Worm (Caenorhabditis elegans) whole organism, L1 larva: ENCODE measurements around the gene ZK1320.7.

Experiments
- C04F5.9 ChIP-seq: sonication (generic microtip); optimal IDR thresholded peaks from 2 replicates; lab custom pipeline; 2016; ENCODE audit warnings: missing genetic modification characterization, missing compliant biosample characterization
- Y116A8C.19 ChIP-seq: sonication (generic microtip); optimal IDR thresholded peaks from 2 replicates; lab custom pipeline; 2016; ENCODE audit warnings: missing compliant biosample characterization, missing genetic modification characterization, borderline replicate concordance
- aly-2 ChIP-seq: fragments of 150-350 bp; optimal IDR thresholded peaks from 2 replicates; lab custom pipeline; 2014; ENCODE audit warnings: missing biosample characterization, missing genetic modification characterization
- ceh-63 ChIP-seq: fragments of 200-800 bp; sonication (Bioruptor generic); optimal IDR thresholded peaks from 2 replicates; lab custom pipeline; 2018; ENCODE audit warnings: mild to moderate bottlenecking, missing genetic modification characterization, missing compliant biosample characterization
- ceh-82 ChIP-seq, 3 experiments: fragments of 150-350 bp in 1 of 3; sonication (generic microtip) in 2 of 3; optimal IDR thresholded peaks; 2 replicates each; lab custom pipeline; 2014 to 2017; ENCODE audit warnings: missing biosample characterization in 3 of 3, missing genetic modification characterization in 3 of 3
- ceh-90 ChIP-seq: sonication (generic microtip); optimal IDR thresholded peaks from 2 replicates; lab custom pipeline; 2016; ENCODE audit warnings: missing genetic modification characterization, missing compliant biosample characterization
- ces-1 ChIP-seq: fragments of 150-350 bp; optimal IDR thresholded peaks from 2 replicates; lab custom pipeline; 2014; ENCODE audit warnings: missing biosample characterization, missing genetic modification reagents, missing genetic modification characterization
- dpl-1 ChIP-seq, 3 experiments: fragments of 150-350 bp in 2 of 3; sonication (generic microtip) in 1 of 3; optimal IDR thresholded peaks; 2 replicates each; lab custom pipeline; 2014 to 2017; ENCODE audit warnings: missing biosample characterization in 3 of 3, missing genetic modification characterization in 3 of 3, missing genetic modification reagents in 3 of 3
- dsc-1 ChIP-seq: sonication (generic microtip); optimal IDR thresholded peaks from 2 replicates; lab custom pipeline; 2016; ENCODE audit warnings: mild to moderate bottlenecking, missing genetic modification characterization, missing compliant biosample characterization
- efl-1 ChIP-seq, 4 experiments: fragments of 150-350 bp; optimal IDR thresholded peaks in 3 of 4; peaks in 1 of 4; 1 replicate in 1 of 4; 2 replicates in 3 of 4; lab custom pipeline; 2014; ENCODE audit warnings: missing biosample characterization in 2 of 4, missing genetic modification characterization in 2 of 4, missing genetic modification reagents in 2 of 4
- efl-3 ChIP-seq: fragments of 200-800 bp; sonication (Bioruptor generic); optimal IDR thresholded peaks from 2 replicates; lab custom pipeline; 2018; ENCODE audit warnings: mild to moderate bottlenecking, missing genetic modification characterization, missing compliant biosample characterization
- egl-13 ChIP-seq: sonication (generic microtip); optimal IDR thresholded peaks from 2 replicates; lab custom pipeline; 2016; ENCODE audit warnings: missing genotype, missing genetic modification reagents, missing genetic modification characterization, missing compliant biosample characterization
- elt-2 ChIP-seq: sonication (generic microtip); optimal IDR thresholded peaks from 2 replicates; lab custom pipeline; 2016; ENCODE audit warnings: missing genetic modification characterization, mild to moderate bottlenecking, inconsistent platforms, missing compliant biosample characterization, missing genetic modification reagents
- elt-3 ChIP-seq, 6 experiments: fragments of 150-350 bp in 1 of 6; sonication (generic microtip); optimal IDR thresholded peaks; 2 replicates each; lab custom pipeline; 2017 to 2018; ENCODE audit warnings: missing biosample characterization in 6 of 6, missing genetic modification characterization in 6 of 6, inconsistent platforms in 1 of 6
- fkh-10 ChIP-seq: sonication (generic microtip); optimal IDR thresholded peaks from 2 replicates; lab custom pipeline; 2017; ENCODE audit warnings: missing biosample characterization, missing genetic modification reagents, missing genetic modification characterization
- fkh-8 ChIP-seq: sonication (generic microtip); optimal IDR thresholded peaks from 2 replicates; lab custom pipeline; 2016; ENCODE audit warnings: mild to moderate bottlenecking, missing genetic modification characterization, missing compliant biosample characterization
- fos-1 ChIP-seq: fragments of 150-350 bp; optimal IDR thresholded peaks from 2 replicates; lab custom pipeline; 2014; ENCODE audit warnings: missing biosample characterization, missing genetic modification characterization
- grh-1 ChIP-seq: fragments of 200-800 bp; sonication (Bioruptor generic); IDR thresholded peaks from 2 replicates; pipeline ENCODE4 v1.3.6; 2022; ENCODE audit warnings: missing genetic modification reagents, missing genetic modification characterization, missing compliant biosample characterization
- hlh-4 ChIP-seq: sonication (generic microtip); optimal IDR thresholded peaks from 2 replicates; lab custom pipeline; 2016; ENCODE audit warnings: mild to moderate bottlenecking, missing genetic modification characterization, missing compliant biosample characterization
- isw-1 ChIP-seq: fragments of 200-800 bp; sonication (Bioruptor generic); IDR thresholded peaks from 2 replicates; pipeline ENCODE4 v1.3.6; 2022; ENCODE audit warnings: missing genetic modification characterization, missing compliant biosample characterization
- jun-1 ChIP-seq: fragments of 150-350 bp; optimal IDR thresholded peaks from 2 replicates; lab custom pipeline; 2014; ENCODE audit warnings: missing biosample characterization, missing genetic modification reagents, missing genetic modification characterization
- lin-14 ChIP-seq: fragments of 200-800 bp; sonication (Bioruptor generic); optimal IDR thresholded peaks from 2 replicates; lab custom pipeline; 2018; ENCODE audit warnings: mild to moderate bottlenecking, missing genetic modification characterization, moderate library complexity, missing compliant biosample characterization
- lin-15B ChIP-seq: fragments of 150-350 bp; sonication (generic microtip); optimal IDR thresholded peaks from 3 replicates; lab custom pipeline; 2014; ENCODE audit warnings: missing biosample characterization, missing genetic modification characterization
- lin-35 ChIP-seq, 2 experiments: fragments of 150-350 bp; optimal IDR thresholded peaks; 2 replicates each; lab custom pipeline; 2014; ENCODE audit warnings: missing biosample characterization in 2 of 2, missing genetic modification characterization in 2 of 2, missing genetic modification reagents in 2 of 2
- lir-3 ChIP-seq: sonication (generic microtip); optimal IDR thresholded peaks from 2 replicates; lab custom pipeline; 2016; ENCODE audit warnings: mild to moderate bottlenecking, missing genetic modification characterization, moderate library complexity, missing compliant biosample characterization; ENCODE audit not compliant: poor library complexity
- lsy-2 ChIP-seq, 2 experiments: fragments of 150-350 bp; optimal IDR thresholded peaks; 2 replicates each; lab custom pipeline; 2014; ENCODE audit warnings: missing biosample characterization in 2 of 2, missing genetic modification characterization in 2 of 2
- mab-9 ChIP-seq: fragments of 200-800 bp; sonication (Bioruptor generic); IDR thresholded peaks from 2 replicates; pipeline ENCODE4 v1.3.6; 2022; ENCODE audit warnings: missing genetic modification reagents, missing genetic modification characterization, missing compliant biosample characterization
- mef-2 ChIP-seq: fragments of 150-350 bp; optimal IDR thresholded peaks from 2 replicates; lab custom pipeline; 2014; ENCODE audit warnings: missing biosample characterization, missing genetic modification characterization
- nhr-11 ChIP-seq: fragments of 150-350 bp; optimal IDR thresholded peaks from 2 replicates; lab custom pipeline; 2014; ENCODE audit warnings: missing biosample characterization, missing genetic modification characterization
- nhr-12 ChIP-seq: sonication (generic microtip); optimal IDR thresholded peaks from 2 replicates; lab custom pipeline; 2017; ENCODE audit warnings: missing biosample characterization, missing genetic modification characterization
- nhr-19 ChIP-seq: fragments of 200-800 bp; sonication (Bioruptor generic); conservative IDR thresholded peaks from 2 replicates; pipeline ENCODE4 v1.3.6; 2022; ENCODE audit warnings: missing genetic modification characterization, missing compliant biosample characterization
- nhr-20 ChIP-seq: sonication (generic microtip); optimal IDR thresholded peaks from 2 replicates; lab custom pipeline; 2016; ENCODE audit warnings: mild to moderate bottlenecking, missing genetic modification characterization, missing compliant biosample characterization
- nhr-28 ChIP-seq: fragments of 150-350 bp; optimal IDR thresholded peaks from 2 replicates; lab custom pipeline; 2014; ENCODE audit warnings: missing biosample characterization, missing genetic modification characterization
- nhr-77 ChIP-seq: fragments of 150-350 bp; optimal IDR thresholded peaks from 2 replicates; lab custom pipeline; 2014; ENCODE audit warnings: missing biosample characterization, missing genetic modification characterization
- nhr-84 ChIP-seq: sonication (generic microtip); optimal IDR thresholded peaks from 2 replicates; lab custom pipeline; 2017; ENCODE audit warnings: missing biosample characterization, missing genetic modification characterization
- nhr-85 ChIP-seq: sonication (generic microtip); peaks from one replicate; lab custom pipeline; 2016; ENCODE audit warnings: missing genetic modification characterization, inconsistent platforms, missing compliant biosample characterization
- pax-3 ChIP-seq: fragments of 200-800 bp; sonication (Bioruptor generic); optimal IDR thresholded peaks from 2 replicates; lab custom pipeline; 2018; ENCODE audit warnings: mild to moderate bottlenecking, missing genetic modification characterization, moderate library complexity, missing compliant biosample characterization
- skn-1 ChIP-seq: fragments of 150-350 bp; optimal IDR thresholded peaks from 2 replicates; lab custom pipeline; 2014; ENCODE audit warnings: missing biosample characterization, missing genetic modification characterization
- snpc-4 ChIP-seq: fragments of 150-350 bp; optimal IDR thresholded peaks from 2 replicates; lab custom pipeline; 2014; ENCODE audit warnings: missing biosample characterization, missing genetic modification characterization
- snu-23 ChIP-seq: sonication (generic microtip); optimal IDR thresholded peaks from 2 replicates; lab custom pipeline; 2016; ENCODE audit warnings: missing genetic modification characterization, missing compliant biosample characterization
- tlp-1 ChIP-seq: fragments of 150-350 bp; optimal IDR thresholded peaks from 2 replicates; lab custom pipeline; 2014; ENCODE audit warnings: missing biosample characterization, missing genetic modification characterization
- unc-130 ChIP-seq: fragments of 150-350 bp; optimal IDR thresholded peaks from 2 replicates; lab custom pipeline; 2017; ENCODE audit warnings: missing biosample characterization, missing genetic modification characterization, inconsistent platforms
- unc-30 ChIP-seq: sonication (generic microtip); optimal IDR thresholded peaks from 2 replicates; lab custom pipeline; 2017; ENCODE audit warnings: missing biosample characterization, missing genetic modification characterization
- unc-62 ChIP-seq: fragments of 150-350 bp; optimal IDR thresholded peaks from 2 replicates; lab custom pipeline; 2014; ENCODE audit warnings: missing biosample characterization, missing genetic modification reagents, missing genetic modification characterization
- unc-86 ChIP-seq: sonication (generic microtip); optimal IDR thresholded peaks from 2 replicates; lab custom pipeline; 2016; ENCODE audit warnings: missing genetic modification characterization, missing compliant biosample characterization
- unc-98 ChIP-seq: fragments of 200-800 bp; sonication (Bioruptor generic); IDR thresholded peaks from 2 replicates; pipeline ENCODE4 v1.3.6; 2022; ENCODE audit warnings: missing genetic modification characterization, missing compliant biosample characterization
- zag-1 ChIP-seq: fragments of 150-350 bp; optimal IDR thresholded peaks from 2 replicates; lab custom pipeline; 2014; ENCODE audit warnings: missing biosample characterization, missing genetic modification characterization
- ztf-11 ChIP-seq, 2 experiments: sonication (generic microtip); optimal IDR thresholded peaks; 2 replicates each; lab custom pipeline; 2016 to 2017; ENCODE audit warnings: missing genetic modification characterization in 2 of 2, missing biosample characterization in 1 of 2, missing compliant biosample characterization in 1 of 2

The ZK1320.7 gene

ce11 chrII:9713083-9713482 is 41.7 kb downstream of the ZK1320.7 start (continued):
- TF ChIP-seq fos-1 (tag; lab: Kevin White, UChicago) (no peak), Y116A8C.19 (tag; lab: Kevin White, UChicago) (no peak), lin-35 (GFP tag; optimal IDR thresholded peaks at IDR 0.05; lab: Kevin White, UChicago) (peak in 1 of 2 experiments; percentile 55), nhr-85 (tag; lab: Kevin White, UChicago) (no peak), ceh-82 (tag; optimal IDR thresholded peaks at IDR 0.05; lab: Kevin White, UChicago) (no peak), fkh-10 (GFP tag; lab: Kevin White, UChicago) (no peak), nhr-20 (no peak), snu-23 (GFP tag; lab: Kevin White, UChicago) (peak; percentile 8), grh-1 (GFP tag; lab: Robert Waterston, UW) (no peak), ceh-63 (GFP tag; lab: Kevin White, UChicago) (no peak), efl-1 (optimal IDR thresholded peaks at IDR 0.05; lab: Kevin White, UChicago) (peak in 1 of 2 experiments; percentile 27), efl-1 (GFP tag; optimal IDR thresholded peaks at IDR 0.05 in 1 of 2; lab: Kevin White, UChicago) (peak in 1 of 2 experiments; percentile 24)
- TF ChIP-seq, all 84 proteins: peak for 6

DNA sequence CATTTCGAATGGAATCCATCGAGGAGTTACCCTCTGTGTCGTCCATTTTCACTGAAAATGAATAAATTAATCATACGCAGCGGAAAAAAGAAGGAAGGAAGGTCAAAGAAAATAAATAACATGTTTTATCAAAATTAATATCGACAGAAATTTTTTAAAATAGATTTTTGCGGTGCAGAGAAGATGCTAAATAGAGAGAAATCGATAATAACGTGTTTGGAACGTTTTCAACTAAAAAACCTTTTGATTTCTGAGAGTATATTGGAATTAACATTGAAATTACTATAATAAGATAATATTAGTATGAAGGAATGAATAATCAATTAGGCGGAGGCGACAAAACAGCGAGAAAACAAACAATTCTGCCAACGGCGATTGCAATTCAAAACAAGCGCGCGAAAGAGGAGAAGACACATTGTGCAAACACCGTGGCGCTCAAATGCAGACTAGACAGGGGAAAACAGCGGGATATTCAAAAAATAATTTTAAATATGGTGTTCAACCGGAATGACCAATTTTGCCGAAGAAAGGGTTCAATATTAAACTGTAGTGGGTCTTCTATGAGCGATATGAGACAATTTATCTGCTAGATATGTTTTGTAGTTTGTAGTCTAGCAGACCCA is 45.1 kb downstream of the ZK1320.7 start, which contains the start of gene wee-1.3:
Gene wee-1.3, minus strand, starts transcription at position 51 of the 623 bp plus-strand sequence.
- TF ChIP-seq nhr-20 (peak; percentile 88), unc-98 (GFP tag; lab: Robert Waterston, UW) (no peak), zag-1 (tag; lab: Kevin White, UChicago) (no peak), nhr-84 (tag; lab: Kevin White, UChicago) (no peak), dpl-1 (GFP tag; optimal IDR thresholded peaks at IDR 0.05; lab: Kevin White, UChicago) (peak; percentile 99 to 100 (median 99)), nhr-19 (GFP tag; lab: Robert Waterston, UW) (peak; percentile 79), skn-1 (tag; lab: Kevin White, UChicago) (peak; percentile 83), Y116A8C.19 (tag; lab: Kevin White, UChicago) (no peak), lin-15B (tag; lab: Kevin White, UChicago) (peak; percentile 73), ces-1 (GFP tag; lab: Kevin White, UChicago) (no peak), ceh-90 (tag; lab: Kevin White, UChicago) (no peak), tlp-1 (tag; lab: Kevin White, UChicago) (no peak), isw-1 (GFP tag; lab: Robert Waterston, UW) (peak; percentile 79), snpc-4 (peak; percentile 65), mab-9 (GFP tag; lab: Robert Waterston, UW) (peak; percentile 60; the same call in 1 of the 2 replicates), dsc-1 (peak; percentile 71), fkh-8 (tag; lab: Kevin White, UChicago) (peak; percentile 75), ceh-82 (tag; optimal IDR thresholded peaks at IDR 0.05; lab: Kevin White, UChicago) (peak; percentile 66 to 89 (median 69)), jun-1 (peak; percentile 78), egl-13 (peak; percentile 62), unc-86 (tag; lab: Kevin White, UChicago) (peak; percentile 72), grh-1 (GFP tag; lab: Robert Waterston, UW) (peak; percentile 62), elt-3 (tag; optimal IDR thresholded peaks at IDR 0.05; lab: Kevin White, UChicago) (peak in 3 of 6 experiments; percentile 49 to 81 (median 66)), nhr-28 (no peak), nhr-11 (peak; percentile 60), lin-14 (peak; percentile 76), efl-3 (GFP tag; lab: Kevin White, UChicago) (no peak), hlh-4 (tag; lab: Kevin White, UChicago) (no peak), pax-3 (tag; lab: Kevin White, UChicago) (peak; percentile 44), lsy-2 (tag; optimal IDR thresholded peaks at IDR 0.05; lab: Kevin White, UChicago) (peak; percentile 92 to 95), unc-30 (tag; lab: Kevin White, UChicago) (no peak), nhr-77 (tag; lab: Kevin White, UChicago) (peak; percentile 83), aly-2 (tag; lab: Kevin White, UChicago) (peak; percentile 77), mef-2 (tag; lab: Kevin White, UChicago) (peak; percentile 30), unc-130 (tag; lab: Kevin White, UChicago) (peak; percentile 83), ztf-11 (tag; optimal IDR thresholded peaks at IDR 0.05; lab: Kevin White, UChicago) (peak in 1 of 2 experiments; percentile 51), fkh-10 (GFP tag; lab: Kevin White, UChicago) (no peak), lir-3 (tag; lab: Kevin White, UChicago) (peak; percentile 58), unc-62 (GFP tag; lab: Kevin White, UChicago) (no peak), C04F5.9 (tag; lab: Kevin White, UChicago) (peak; percentile 81), elt-2 (tag; lab: Kevin White, UChicago) (peak; percentile 7), lin-35 (GFP tag; optimal IDR thresholded peaks at IDR 0.05; lab: Kevin White, UChicago) (peak; percentile 99 to 100), nhr-12 (tag; lab: Kevin White, UChicago) (no peak)
